Worm (Caenorhabditis elegans) whole organism, L3 larva: ENCODE measurements around the gene lap-1.

Experiments
- R02D3.7 ChIP-seq: fragments of 150-350 bp; optimal IDR thresholded peaks from 2 replicates; lab custom pipeline; 2014; ENCODE audit warnings: missing biosample characterization, missing genetic modification characterization
- ama-1 ChIP-seq: fragments of 150-350 bp; optimal IDR thresholded peaks from 2 replicates; lab custom pipeline; 2018
- fos-1 ChIP-seq: fragments of 150-350 bp; optimal IDR thresholded peaks from 2 replicates; lab custom pipeline; 2014; ENCODE audit warnings: missing biosample characterization, missing genetic modification characterization
- nfya-1 ChIP-seq: sonication (generic microtip); optimal IDR thresholded peaks from 2 replicates; lab custom pipeline; 2017; ENCODE audit warnings: missing genetic modification characterization, mild to moderate bottlenecking, missing compliant biosample characterization, antibody characterized with exemption, moderate library complexity; ENCODE audit not compliant: insufficient read depth
- nhr-12 ChIP-seq: fragments of 150-350 bp; optimal IDR thresholded peaks from 2 replicates; lab custom pipeline; 2014; ENCODE audit warnings: missing biosample characterization, missing genetic modification characterization
- nhr-28 ChIP-seq: fragments of 150-350 bp; optimal IDR thresholded peaks from 2 replicates; lab custom pipeline; 2014; ENCODE audit warnings: missing biosample characterization, missing genetic modification characterization
- pha-4 ChIP-seq: fragments of 150-350 bp; optimal IDR thresholded peaks from 2 replicates; lab custom pipeline; 2014; ENCODE audit warnings: missing biosample characterization, missing genetic modification reagents, missing genetic modification characterization
- sea-2 ChIP-seq: fragments of 150-350 bp; sonication (generic microtip); optimal IDR thresholded peaks from 4 replicates; lab custom pipeline; 2014; ENCODE audit warnings: missing biosample characterization, missing genetic modification reagents, missing genetic modification characterization
- tbx-2 ChIP-seq: sonication (generic microtip); optimal IDR thresholded peaks from 2 replicates; lab custom pipeline; 2016; ENCODE audit warnings: mild to moderate bottlenecking, missing genetic modification characterization, missing compliant biosample characterization
- unc-39 ChIP-seq: sonication (generic microtip); optimal IDR thresholded peaks from 4 replicates; lab custom pipeline; 2017; ENCODE audit warnings: missing biosample characterization, missing genetic modification characterization
- unc-62 ChIP-seq: fragments of 150-350 bp; sonication (generic microtip); optimal IDR thresholded peaks from 4 replicates; lab custom pipeline; 2014; ENCODE audit warnings: missing biosample characterization, missing genetic modification reagents, missing genetic modification characterization
- zag-1 ChIP-seq: fragments of 150-350 bp; optimal IDR thresholded peaks from 2 replicates; lab custom pipeline; 2014; ENCODE audit warnings: missing biosample characterization, missing genetic modification characterization
- ztf-11 ChIP-seq: fragments of 150-350 bp; optimal IDR thresholded peaks from 2 replicates; lab custom pipeline; 2014; ENCODE audit warnings: missing biosample characterization, missing genetic modification characterization

DNA sequence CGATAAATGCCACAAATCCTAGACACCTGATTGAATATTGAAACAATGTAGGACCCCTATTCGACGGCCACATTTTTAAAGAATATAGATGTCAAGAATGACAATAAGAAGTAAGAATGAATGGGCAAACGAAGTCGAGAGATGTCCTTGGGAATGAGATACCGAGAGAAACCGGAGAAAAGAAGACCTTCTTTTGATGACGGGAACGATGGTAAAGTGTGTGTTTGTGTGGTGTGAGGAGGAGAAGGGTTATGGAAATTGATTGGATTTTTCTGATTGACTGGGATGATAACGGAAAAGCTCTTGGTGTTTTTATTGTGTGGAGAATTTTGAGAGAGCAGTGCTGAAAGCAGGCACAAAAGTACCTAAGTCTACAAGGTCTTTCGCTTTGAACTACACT is 33.1 kb downstream of the lap-1 start, which contains the start of gene R05D3.9:
- TF ChIP-seq ztf-11 (tag; lab: Kevin White, UChicago) (no peak), nhr-28 (no peak), unc-62 (GFP tag; lab: Kevin White, UChicago) (no peak), R02D3.7 (tag; lab: Kevin White, UChicago) (no peak), nfya-1 (tag; lab: Kevin White, UChicago) (no peak), unc-39 (tag; lab: Kevin White, UChicago) (no peak), tbx-2 (tag; lab: Kevin White, UChicago) (no peak), pha-4 (tag; lab: Kevin White, UChicago) (no peak), zag-1 (no peak), sea-2 (no peak), nhr-12 (no peak), ama-1 (no peak), fos-1 (tag; lab: Kevin White, UChicago) (no peak)
